Fruit fly (Drosophila melanogaster) whole organism: ENCODE results near the gene CG7785.

Experiments used
- CG8478 ChIP-seq: fragments of >200 bp; optimal IDR thresholded peaks from 2 replicates; lab custom pipeline; 2018; ENCODE audit warnings: inconsistent platforms
- Dll ChIP-seq: fragments of >200 bp; optimal IDR thresholded peaks from 2 replicates; lab custom pipeline; 2017
- EcR ChIP-seq, 2 experiments: fragments of >200 bp; optimal IDR thresholded peaks; 2 replicates each; lab custom pipeline; 2017; ENCODE audit warnings: missing biosample characterization in 2 of 2, missing genetic modification characterization in 2 of 2, missing genetic modification reagents in 2 of 2
- pan ChIP-seq: fragments of >200 bp; optimal IDR thresholded peaks from 2 replicates; lab custom pipeline; 2017
- psq ChIP-seq: fragments of >200 bp; optimal IDR thresholded peaks from 2 replicates; lab custom pipeline; 2017
- usp ChIP-seq: fragments of >200 bp; optimal IDR thresholded peaks from 2 replicates; lab custom pipeline; 2017; ENCODE audit warnings: missing biosample characterization, missing genetic modification characterization, mixed read lengths

CG7785 gene

dm6 chr3R:18021261-18021679, at the start of gene CG7785:
Gene CG7785, plus strand, starts transcription at chr3R:18021600.
- TF ChIP-seq psq (lab: Kevin White, UChicago) = no peak
- TF ChIP-seq pan = no peak
- no peak for TF ChIP-seq EcR (GFP tag; optimal IDR thresholded peaks at IDR 0.05; lab: Kevin White, UChicago)
- no peak for TF ChIP-seq CG8478 (lab: Kevin White, UChicago)
- TF ChIP-seq usp = no peak
- no peak for TF ChIP-seq Dll (lab: Kevin White, UChicago)

dm6 chr3R:18004698-18005097, 16.7 kb upstream of the CG7785 start:
- TF ChIP-seq EcR (GFP tag; optimal IDR thresholded peaks at IDR 0.05; lab: Kevin White, UChicago) (no peak), usp (no peak), psq (lab: Kevin White, UChicago) (no peak), Dll (lab: Kevin White, UChicago) (no peak), CG8478 (lab: Kevin White, UChicago) (no peak)

- no peak for TF ChIP-seq psq (lab: Kevin White, UChicago)
- TF ChIP-seq EcR (GFP tag; optimal IDR thresholded peaks at IDR 0.05; lab: Kevin White, UChicago) = no peak
- TF ChIP-seq pan = no peak
- TF ChIP-seq usp = no peak
- TF ChIP-seq CG8478 (lab: Kevin White, UChicago) = no peak
- no peak for TF ChIP-seq Dll (lab: Kevin White, UChicago)
These were observed 14.9 kb upstream of the CG7785 start for dm6 chr3R:18006483-18006882.

dm6 chr3R:18013149-18013548, 8.3 kb upstream of the CG7785 start:
- no peak for TF ChIP-seq pan

- TF ChIP-seq CG8478 (lab: Kevin White, UChicago) (no peak), usp (no peak), pan (no peak)
These were observed 5.5 kb upstream of the CG7785 start for dm6 chr3R:18015705-18016397.

- TF ChIP-seq CG8478 (lab: Kevin White, UChicago) = no peak
- no peak for TF ChIP-seq pan
- TF ChIP-seq EcR (GFP tag; optimal IDR thresholded peaks at IDR 0.05; lab: Kevin White, UChicago) = no peak
- TF ChIP-seq Dll (lab: Kevin White, UChicago) = no peak
- no peak for TF ChIP-seq psq (lab: Kevin White, UChicago)
- no peak for TF ChIP-seq usp
These were observed 2.5 kb upstream of the CG7785 start, which contains the start of gene DNaseII for dm6 chr3R:18018828-18019461. Gene DNaseII, plus strand, starts transcription at chr3R:18019375.

- TF ChIP-seq EcR (GFP tag; optimal IDR thresholded peaks at IDR 0.05; lab: Kevin White, UChicago) = no peak
These were observed 2.0 kb downstream of the CG7785 start, which contains the start of gene CG7794 for dm6 chr3R:18023407-18023806. Gene CG7794, plus strand, starts transcription at chr3R:18023707.

- TF ChIP-seq pan (no peak), EcR (GFP tag; optimal IDR thresholded peaks at IDR 0.05; lab: Kevin White, UChicago) (no peak), psq (lab: Kevin White, UChicago) (no peak), usp (no peak), Dll (lab: Kevin White, UChicago) (no peak), CG8478 (lab: Kevin White, UChicago) (no peak)
These were observed 5.1 kb downstream of the CG7785 start for dm6 chr3R:18026536-18026935.

dm6 chr3R:18027307-18027706, 5.9 kb downstream of the CG7785 start:
- no peak for TF ChIP-seq usp
- TF ChIP-seq pan = no peak
- TF ChIP-seq psq (lab: Kevin White, UChicago) = no peak
- no peak for TF ChIP-seq Dll (lab: Kevin White, UChicago)
- no peak for TF ChIP-seq EcR (GFP tag; optimal IDR thresholded peaks at IDR 0.05; lab: Kevin White, UChicago)
- TF ChIP-seq CG8478 (lab: Kevin White, UChicago) = no peak

dm6 chr3R:18027789-18028188, 6.4 kb downstream of the CG7785 start:
- TF ChIP-seq pan (no peak), Dll (lab: Kevin White, UChicago) (no peak), psq (lab: Kevin White, UChicago) (no peak), CG8478 (lab: Kevin White, UChicago) (no peak), EcR (GFP tag; optimal IDR thresholded peaks at IDR 0.05; lab: Kevin White, UChicago) (no peak)

dm6 chr3R:18029105-18029504, 7.7 kb downstream of the CG7785 start:
- no peak for TF ChIP-seq Dll (lab: Kevin White, UChicago)
- no peak for TF ChIP-seq psq (lab: Kevin White, UChicago)
- TF ChIP-seq EcR (GFP tag; optimal IDR thresholded peaks at IDR 0.05; lab: Kevin White, UChicago) = no peak
- TF ChIP-seq usp = no peak
- TF ChIP-seq pan = no peak
- no peak for TF ChIP-seq CG8478 (lab: Kevin White, UChicago)

- TF ChIP-seq CG8478 (lab: Kevin White, UChicago) (no peak), pan (no peak), usp (no peak), Dll (lab: Kevin White, UChicago) (no peak), psq (lab: Kevin White, UChicago) (no peak), EcR (GFP tag; optimal IDR thresholded peaks at IDR 0.05; lab: Kevin White, UChicago) (no peak)
These were observed 22.2 kb downstream of the CG7785 start for dm6 chr3R:18043579-18043978.
